Worm (Caenorhabditis elegans) whole organism, L4/young adult: ENCODE measurements around the gene M02B7.7.

Experiments used
- W03F9.2 ChIP-seq: fragments of 150-350 bp; optimal IDR thresholded peaks from 2 replicates; lab custom pipeline; 2014; ENCODE audit warnings: missing biosample characterization, missing genetic modification characterization
- him-1 ChIP-seq: sonication (generic microtip); optimal IDR thresholded peaks from 2 replicates; lab custom pipeline; 2016; ENCODE audit warnings: missing genotype, missing genetic modification reagents, missing genetic modification characterization, missing compliant biosample characterization

ce11 chrIV:3839420-3839819 lies 32.4 kb upstream of the M02B7.7 start, which contains the start of gene F28F9.2:
- TF ChIP-seq W03F9.2 (tag; lab: Kevin White, UChicago): no peak
- TF ChIP-seq him-1: no peak
